Worm (Caenorhabditis elegans) whole organism, young adult: ENCODE results near the gene lias-1.

Experiments
- B0261.1 ChIP-seq: sonication (generic microtip); optimal IDR thresholded peaks from 2 replicates; lab custom pipeline; 2016; ENCODE audit warnings: mild to moderate bottlenecking, missing genetic modification characterization, moderate library complexity, missing compliant biosample characterization
- C06A6.2 ChIP-seq: fragments of 200-800 bp; sonication (Bioruptor generic); conservative IDR thresholded peaks from 2 replicates; pipeline ENCODE4 v1.3.6; 2022; ENCODE audit warnings: missing genetic modification characterization, missing compliant biosample characterization
- F23B12.7 ChIP-seq: sonication (generic microtip); optimal IDR thresholded peaks from 2 replicates; lab custom pipeline; 2017; ENCODE audit warnings: missing genetic modification characterization, mild to moderate bottlenecking, missing compliant biosample characterization, antibody characterized with exemption, moderate library complexity; ENCODE audit not compliant: insufficient read depth
- F33H1.4 ChIP-seq: fragments of 200-800 bp; sonication (Bioruptor generic); IDR thresholded peaks from 2 replicates; pipeline ENCODE4 v1.3.6; 2022; ENCODE audit warnings: missing genetic modification reagents, missing genetic modification characterization, missing compliant biosample characterization
- F37B4.10 ChIP-seq: fragments of 200-800 bp; sonication (Bioruptor generic); IDR thresholded peaks from 2 replicates; pipeline ENCODE4 v1.3.6; 2022; ENCODE audit warnings: missing genetic modification characterization, missing compliant biosample characterization
- F49E8.2 ChIP-seq: sonication (generic microtip); optimal IDR thresholded peaks from 3 replicates; lab custom pipeline; 2017; ENCODE audit warnings: missing genetic modification characterization, mild to moderate bottlenecking, missing compliant biosample characterization, antibody characterized with exemption, moderate library complexity; ENCODE audit not compliant: insufficient read depth
- F52B5.7 ChIP-seq: sonication (generic microtip); optimal IDR thresholded peaks from 2 replicates; lab custom pipeline; 2016; ENCODE audit warnings: mild to moderate bottlenecking, missing genetic modification characterization, missing compliant biosample characterization
- F57A8.1 ChIP-seq: fragments of 200-800 bp; sonication (Bioruptor generic); optimal IDR thresholded peaks from 2 replicates; lab custom pipeline; 2018; ENCODE audit warnings: mild to moderate bottlenecking, missing genetic modification characterization, moderate library complexity, missing compliant biosample characterization
- F57C9.4 ChIP-seq: sonication (generic microtip); optimal IDR thresholded peaks from 2 replicates; lab custom pipeline; 2017; ENCODE audit warnings: mild to moderate bottlenecking, missing genetic modification characterization, missing compliant biosample characterization
- T07F8.4 ChIP-seq: sonication (generic microtip); optimal IDR thresholded peaks from 2 replicates; lab custom pipeline; 2016; ENCODE audit warnings: mild to moderate bottlenecking, missing genetic modification characterization, moderate library complexity, missing compliant biosample characterization
- Y79H2A.3 ChIP-seq: fragments of 200-800 bp; sonication (Bioruptor generic); conservative IDR thresholded peaks from 2 replicates; pipeline ENCODE4 v1.3.6; 2022; ENCODE audit warnings: missing genetic modification reagents, missing genetic modification characterization, missing compliant biosample characterization
- attf-6 ChIP-seq: fragments of 200-800 bp; sonication (Bioruptor generic); IDR thresholded peaks from 2 replicates; pipeline ENCODE4 v1.3.6; 2022; ENCODE audit warnings: missing genetic modification reagents, missing genetic modification characterization, missing compliant biosample characterization
- bed-1 ChIP-seq: fragments of 200-800 bp; sonication (Bioruptor generic); IDR thresholded peaks from 2 replicates; pipeline ENCODE4 v1.3.6; 2022; ENCODE audit warnings: missing genetic modification reagents, missing genetic modification characterization, missing compliant biosample characterization
- cebp-1 ChIP-seq, 2 experiments: fragments of 200-800 bp in 1 of 2; sonication (Bioruptor generic) in 1 of 2; sonication (generic microtip) in 1 of 2; IDR thresholded peaks in 1 of 2; optimal IDR thresholded peaks in 1 of 2; 2 replicates each; pipeline versions ENCODE4 v1.3.6 to Lab custom; 2017 to 2022; ENCODE audit warnings: missing compliant biosample characterization in 2 of 2, missing genetic modification characterization in 2 of 2, mild to moderate bottlenecking in 1 of 2, missing genetic modification reagents in 1 of 2, moderate library complexity in 1 of 2
- ceh-58 ChIP-seq: fragments of 200-800 bp; sonication (Bioruptor generic); IDR thresholded peaks from 2 replicates; pipeline ENCODE4 v1.3.6; 2022; ENCODE audit warnings: missing genetic modification characterization, missing compliant biosample characterization
- ceh-91 ChIP-seq: fragments of 200-800 bp; sonication (Bioruptor generic); IDR thresholded peaks from 2 replicates; pipeline ENCODE4 v1.3.6; 2022; ENCODE audit warnings: missing genetic modification reagents, missing genetic modification characterization, missing compliant biosample characterization
- dox-1 ChIP-seq: fragments of 200-800 bp; sonication (Bioruptor generic); IDR thresholded peaks from 2 replicates; pipeline ENCODE4 v1.3.6; 2022; ENCODE audit warnings: missing genetic modification reagents, missing genetic modification characterization, missing compliant biosample characterization
- ekl-4 ChIP-seq: fragments of 200-800 bp; sonication (Bioruptor generic); IDR thresholded peaks from 2 replicates; pipeline ENCODE4 v1.3.6; 2022; ENCODE audit warnings: missing genetic modification reagents, missing genetic modification characterization, missing compliant biosample characterization
- lin-26 ChIP-seq: fragments of 200-800 bp; sonication (Bioruptor generic); IDR thresholded peaks from 2 replicates; pipeline ENCODE4 v1.3.6; 2022; ENCODE audit warnings: missing genetic modification reagents, missing genetic modification characterization, missing compliant biosample characterization
- lin-40 ChIP-seq: sonication (generic microtip); optimal IDR thresholded peaks from 2 replicates; lab custom pipeline; 2016; ENCODE audit warnings: missing genetic modification characterization, mild to moderate bottlenecking, missing compliant biosample characterization, missing genotype, missing genetic modification reagents
- lsl-1 ChIP-seq: fragments of 200-800 bp; sonication (Bioruptor generic); optimal IDR thresholded peaks from 2 replicates; lab custom pipeline; 2018; ENCODE audit warnings: mild to moderate bottlenecking, missing genetic modification characterization, moderate library complexity, missing compliant biosample characterization
- mcd-1 ChIP-seq: fragments of 200-800 bp; sonication (Bioruptor generic); IDR thresholded peaks from 2 replicates; pipeline ENCODE4 v1.3.6; 2022; ENCODE audit warnings: missing genetic modification reagents, missing genetic modification characterization, missing compliant biosample characterization
- nfya-1 ChIP-seq: sonication (generic microtip); optimal IDR thresholded peaks from 2 replicates; lab custom pipeline; 2017; ENCODE audit warnings: antibody characterized with exemption, missing compliant biosample characterization, missing genetic modification characterization, borderline replicate concordance; ENCODE audit not compliant: insufficient read depth
- nfya-2 ChIP-seq: fragments of 200-800 bp; sonication (Bioruptor generic); IDR thresholded peaks from 2 replicates; pipeline ENCODE4 v1.3.6; 2022; ENCODE audit warnings: missing genetic modification reagents, missing genetic modification characterization, missing compliant biosample characterization
- nfyb-1 ChIP-seq: fragments of 200-800 bp; sonication (Bioruptor generic); IDR thresholded peaks from 2 replicates; pipeline ENCODE4 v1.3.6; 2022; ENCODE audit warnings: missing genetic modification reagents, missing genetic modification characterization, missing compliant biosample characterization
- nhr-80 ChIP-seq: sonication (generic microtip); optimal IDR thresholded peaks from 2 replicates; lab custom pipeline; 2016; ENCODE audit warnings: missing genetic modification characterization, missing compliant biosample characterization
- rec-8 ChIP-seq, 2 experiments: sonication (generic microtip); optimal IDR thresholded peaks; 2 replicates each; lab custom pipeline; 2016; ENCODE audit warnings: mild to moderate bottlenecking in 2 of 2, missing genetic modification characterization in 2 of 2, missing genetic modification reagents in 2 of 2, missing genotype in 2 of 2, missing biosample characterization in 1 of 2, missing compliant biosample characterization in 1 of 2, moderate library complexity in 1 of 2
- repo-1 ChIP-seq: sonication (generic microtip); optimal IDR thresholded peaks from 2 replicates; lab custom pipeline; 2017; ENCODE audit warnings: mild to moderate bottlenecking, missing genetic modification characterization, missing compliant biosample characterization
- sdz-38 ChIP-seq: sonication (generic microtip); optimal IDR thresholded peaks from 2 replicates; lab custom pipeline; 2016; ENCODE audit warnings: missing genotype, missing genetic modification characterization, missing compliant biosample characterization
- sea-2 ChIP-seq: fragments of 200-800 bp; sonication (Bioruptor generic); IDR thresholded peaks from 2 replicates; pipeline ENCODE4 v1.3.6; 2022; ENCODE audit warnings: missing genetic modification characterization, missing compliant biosample characterization
- snpc-3.4 ChIP-seq: sonication (generic microtip); optimal IDR thresholded peaks from 2 replicates; lab custom pipeline; 2017; ENCODE audit warnings: missing genetic modification characterization, mild to moderate bottlenecking, missing compliant biosample characterization, antibody characterized with exemption, moderate library complexity, missing genotype, missing genetic modification reagents
- tlf-1 ChIP-seq: fragments of 200-800 bp; sonication (Bioruptor generic); optimal IDR thresholded peaks from 2 replicates; lab custom pipeline; 2018; ENCODE audit warnings: mild to moderate bottlenecking, missing genetic modification characterization, missing compliant biosample characterization
- unc-62 ChIP-seq: fragments of 150-350 bp; optimal IDR thresholded peaks from 2 replicates; lab custom pipeline; 2014; ENCODE audit warnings: missing biosample characterization, missing genetic modification reagents, missing genetic modification characterization
- zim-3 ChIP-seq: sonication (generic microtip); optimal IDR thresholded peaks from 2 replicates; lab custom pipeline; 2017; ENCODE audit warnings: mild to moderate bottlenecking, missing genetic modification characterization, moderate library complexity, missing compliant biosample characterization
- ztf-6 ChIP-seq: fragments of 200-800 bp; sonication (Bioruptor generic); IDR thresholded peaks from 2 replicates; pipeline ENCODE4 v1.3.6; 2022; ENCODE audit warnings: missing genetic modification reagents, missing genetic modification characterization, missing compliant biosample characterization

Gene lias-1

ce11 chrIII:3532035-3532434 is 27.1 kb upstream of the lias-1 start (continued):
- no peak for TF ChIP-seq F49E8.2
- no peak for TF ChIP-seq C06A6.2 (GFP tag; lab: Robert Waterston, UW)
- TF ChIP-seq lin-26, result no peak; the same call in 1 of the 2 replicates
- TF ChIP-seq bed-1 (GFP tag; lab: Robert Waterston, UW), result no peak
- TF ChIP-seq tlf-1, result no peak
- no peak for TF ChIP-seq Y79H2A.3 (GFP tag; lab: Robert Waterston, UW)
- peak; percentile 41 for TF ChIP-seq lin-40 (tag; lab: Kevin White, UChicago)
- no peak for TF ChIP-seq F52B5.7 (tag; lab: Kevin White, UChicago)
- no peak for TF ChIP-seq F57C9.4 (tag; lab: Kevin White, UChicago)
- no peak for TF ChIP-seq nfya-2 (GFP tag; lab: Robert Waterston, UW)
- 0 out of 2 replicates have a peak, but pooled peaks have one; percentile 24 for TF ChIP-seq mcd-1 (GFP tag; lab: Robert Waterston, UW)
- TF ChIP-seq T07F8.4 (tag; lab: Kevin White, UChicago), result no peak
- no peak for TF ChIP-seq B0261.1 (tag; lab: Kevin White, UChicago)
- TF ChIP-seq unc-62, result peak; percentile 55
- no peak for TF ChIP-seq repo-1 (tag; lab: Kevin White, UChicago)
- no peak for TF ChIP-seq ceh-58 (GFP tag; lab: Robert Waterston, UW)
- no peak for TF ChIP-seq cebp-1 (GFP tag; IDR thresholded peaks at IDR 0.05; lab: Robert Waterston, UW)
- TF ChIP-seq cebp-1 (tag; optimal IDR thresholded peaks at IDR 0.05; lab: Kevin White, UChicago), result peak; percentile 40
- no peak for TF ChIP-seq F33H1.4 (GFP tag; lab: Robert Waterston, UW)

- TF ChIP-seq rec-8 (tag; optimal IDR thresholded peaks at IDR 0.05; lab: Kevin White, UChicago) (no peak), ekl-4 (no peak), nhr-80 (tag; lab: Kevin White, UChicago) (peak; percentile 75), bed-1 (GFP tag; lab: Robert Waterston, UW) (no peak), Y79H2A.3 (GFP tag; lab: Robert Waterston, UW) (no peak), ztf-6 (GFP tag; lab: Robert Waterston, UW) (no peak), F23B12.7 (no peak), sdz-38 (no peak), unc-62 (peak; percentile 41), F57A8.1 (no peak)
These were observed 24.9 kb upstream of the lias-1 start, which contains the start of gene pitp-1 for ce11 chrIII:3529744-3530208. Gene pitp-1, minus strand, starts transcription at chrIII:3529794.

ce11 chrIII:3528342-3528741 is 23.4 kb upstream of the lias-1 start, which contains the start of gene rpl-37:
Gene rpl-37, plus strand, starts transcription at chrIII:3528642.
- TF ChIP-seq mcd-1 (GFP tag; lab: Robert Waterston, UW) (no peak), dox-1 (GFP tag; lab: Robert Waterston, UW) (no peak), snpc-3.4 (no peak), sea-2 (GFP tag; lab: Robert Waterston, UW) (no peak), lsl-1 (GFP tag; lab: Kevin White, UChicago) (no peak), C06A6.2 (GFP tag; lab: Robert Waterston, UW) (no peak), nfya-1 (tag; lab: Kevin White, UChicago) (no peak), nfyb-1 (no peak), ceh-58 (GFP tag; lab: Robert Waterston, UW) (no peak), F37B4.10 (GFP tag; lab: Robert Waterston, UW) (no peak), zim-3 (no peak), attf-6 (GFP tag; lab: Robert Waterston, UW) (no peak), nhr-80 (tag; lab: Kevin White, UChicago) (no peak), ceh-91 (GFP tag; lab: Robert Waterston, UW) (no peak)
